Worm (Caenorhabditis elegans) whole organism, L3 larva: Measurements from ENCODE around the gene K02E11.3.
"Not testable (repeated sequence)": the region's sequence is repeated elsewhere in the genome, so short reads cannot be mapped to it uniquely, and the experiment has no call there.

Experiments used
- ama-1 ChIP-seq: fragments of 150-350 bp; optimal IDR thresholded peaks from 2 replicates; lab custom pipeline; 2018
- ceh-82 ChIP-seq: fragments of 150-350 bp; optimal IDR thresholded peaks from 2 replicates; lab custom pipeline; 2014; ENCODE audit warnings: missing biosample characterization, missing genetic modification characterization
- nhr-76 ChIP-seq: fragments of 150-350 bp; sonication (generic microtip); optimal IDR thresholded peaks from 5 replicates; lab custom pipeline; 2014; ENCODE audit warnings: missing biosample characterization, missing genetic modification characterization
- nhr-77 ChIP-seq: fragments of 150-350 bp; optimal IDR thresholded peaks from 2 replicates; lab custom pipeline; 2014; ENCODE audit warnings: missing biosample characterization, missing genetic modification characterization

DNA sequence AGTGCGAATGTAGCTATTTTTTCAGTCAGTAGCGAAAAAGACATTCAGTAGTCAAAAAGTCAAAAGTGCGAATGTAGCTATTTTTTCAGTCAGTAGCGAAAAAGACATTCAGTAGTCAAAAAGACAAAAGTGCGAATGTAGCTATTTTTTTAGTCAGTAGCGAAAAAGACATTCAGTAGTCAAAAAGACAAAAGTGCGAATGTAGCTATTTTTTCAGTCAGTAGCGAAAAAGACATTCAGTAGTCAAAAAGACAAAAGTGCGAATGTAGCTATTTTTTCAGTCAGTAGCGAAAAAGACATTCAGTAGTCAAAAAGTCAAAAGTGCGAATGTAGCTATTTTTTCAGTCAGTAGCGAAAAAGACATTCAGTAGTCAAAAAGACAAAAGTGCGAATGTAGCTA lies 41.4 kb downstream of the K02E11.3 start, which contains the start of gene T16A9.3:
- not testable (repeated sequence) for TF ChIP-seq ama-1 (lab: Kevin White, UChicago); nhr-76; ceh-82 (tag; lab: Kevin White, UChicago); nhr-77
